Fruit fly (Drosophila melanogaster) whole organism, embryonic: ENCODE measurements around the gene yrt.

ENCODE experiments used
- B-H1 ChIP-seq: fragments of 200-800 bp; sonication (Bioruptor generic); IDR thresholded peaks from 3 replicates; pipeline ENCODE4 v1.3.6; 2022; ENCODE audit warnings: missing biosample characterization, missing genetic modification characterization
- CG10431 ChIP-seq: fragments of 200-800 bp; sonication (Bioruptor generic); optimal IDR thresholded peaks from 3 replicates; lab custom pipeline; 2018; ENCODE audit warnings: missing biosample characterization, mild to moderate bottlenecking, missing genetic modification characterization
- CG10543 ChIP-seq: fragments of 200-800 bp; sonication (Bioruptor generic); optimal IDR thresholded peaks from 3 replicates; lab custom pipeline; 2017; ENCODE audit warnings: missing biosample characterization, mild to moderate bottlenecking, missing genetic modification characterization, moderate library complexity
- CG10979 ChIP-seq: fragments of 200-800 bp; sonication (Bioruptor generic); optimal IDR thresholded peaks from 2 replicates; lab custom pipeline; 2018; ENCODE audit warnings: missing biosample characterization, mild to moderate bottlenecking, missing genetic modification characterization, moderate library complexity
- CG11504 ChIP-seq: fragments of 200-800 bp; sonication (Bioruptor generic); optimal IDR thresholded peaks from 3 replicates; lab custom pipeline; 2019; ENCODE audit warnings: missing biosample characterization, mild to moderate bottlenecking, missing genetic modification characterization, moderate library complexity
- CG11696 ChIP-seq: fragments of 200-800 bp; sonication (Bioruptor generic); IDR thresholded peaks from 2 replicates; pipeline ENCODE4 v1.3.6; 2022; ENCODE audit warnings: missing biosample characterization, missing genetic modification characterization
- CG12155 ChIP-seq: fragments of 200-800 bp; sonication (Bioruptor generic); optimal IDR thresholded peaks from 3 replicates; lab custom pipeline; 2016; ENCODE audit warnings: missing biosample characterization, missing genetic modification characterization
- CG12236 ChIP-seq: fragments of 200-800 bp; sonication (Bioruptor generic); optimal IDR thresholded peaks from 2 replicates; lab custom pipeline; 2016; ENCODE audit warnings: missing biosample characterization, missing genetic modification characterization
- CG12391 ChIP-seq: fragments of 200-800 bp; sonication (Bioruptor generic); optimal IDR thresholded peaks from 3 replicates; lab custom pipeline; 2018; ENCODE audit warnings: missing biosample characterization, mild to moderate bottlenecking, missing genetic modification characterization, moderate library complexity
- CG13123 ChIP-seq: fragments of 200-800 bp; sonication (Bioruptor generic); optimal IDR thresholded peaks from 2 replicates; lab custom pipeline; 2016; ENCODE audit warnings: missing biosample characterization, missing genetic modification characterization
- CG13287 ChIP-seq: fragments of 200-800 bp; sonication (Bioruptor generic); IDR thresholded peaks from 2 replicates; pipeline ENCODE4 v1.3.6; 2022; ENCODE audit warnings: missing biosample characterization, missing genetic modification characterization; ENCODE audit not compliant: partially characterized antibody
- CG13296 ChIP-seq: fragments of 200-800 bp; sonication (Bioruptor generic); optimal IDR thresholded peaks from 3 replicates; lab custom pipeline; 2018; ENCODE audit warnings: missing biosample characterization, mild to moderate bottlenecking, missing genetic modification characterization
- CG15011 ChIP-seq: fragments of 200-800 bp; sonication (Bioruptor generic); optimal IDR thresholded peaks from 3 replicates; lab custom pipeline; 2018; ENCODE audit warnings: missing biosample characterization, mild to moderate bottlenecking, missing genetic modification characterization
- CG15073 ChIP-seq: fragments of 200-800 bp; sonication (Bioruptor generic); optimal IDR thresholded peaks from 2 replicates; lab custom pipeline; 2016; ENCODE audit warnings: missing biosample characterization, missing genetic modification characterization
- CG1603 ChIP-seq: fragments of 200-800 bp; sonication (Bioruptor generic); optimal IDR thresholded peaks from 2 replicates; lab custom pipeline; 2019; ENCODE audit warnings: missing biosample characterization, mild to moderate bottlenecking, missing genetic modification characterization, moderate library complexity
- CG17359 ChIP-seq: fragments of 200-800 bp; sonication (Bioruptor generic); optimal IDR thresholded peaks from 3 replicates; lab custom pipeline; 2018; ENCODE audit warnings: missing biosample characterization, mild to moderate bottlenecking, missing genetic modification characterization, moderate library complexity
- CG18764 ChIP-seq: fragments of 200-800 bp; sonication (Bioruptor generic); optimal IDR thresholded peaks from 3 replicates; lab custom pipeline; 2016; ENCODE audit warnings: missing biosample characterization, missing genetic modification characterization
- CG2120 ChIP-seq: fragments of 200-800 bp; sonication (Bioruptor generic); optimal IDR thresholded peaks from 3 replicates; lab custom pipeline; 2016; ENCODE audit warnings: missing biosample characterization, missing genetic modification characterization
- CG4404 ChIP-seq: fragments of 200-800 bp; sonication (Bioruptor generic); IDR thresholded peaks from 2 replicates; pipeline ENCODE4 v1.3.6; 2022; ENCODE audit warnings: missing biosample characterization, missing genetic modification characterization
- CG4617 ChIP-seq: fragments of 200-800 bp; sonication (Bioruptor generic); optimal IDR thresholded peaks from 3 replicates; lab custom pipeline; 2016; ENCODE audit warnings: missing biosample characterization, missing genetic modification characterization, borderline replicate concordance
- CG4707 ChIP-seq: fragments of 200-800 bp; sonication (Bioruptor generic); optimal IDR thresholded peaks from 2 replicates; lab custom pipeline; 2018; ENCODE audit warnings: missing biosample characterization, mild to moderate bottlenecking, missing genetic modification characterization, moderate library complexity
- CG7271 ChIP-seq: fragments of 200-800 bp; sonication (Bioruptor generic); optimal IDR thresholded peaks from 2 replicates; lab custom pipeline; 2018; ENCODE audit warnings: missing biosample characterization, mild to moderate bottlenecking, missing genetic modification characterization, moderate library complexity
- CG7745 ChIP-seq: fragments of 200-800 bp; sonication (Bioruptor generic); optimal IDR thresholded peaks from 2 replicates; lab custom pipeline; 2018; ENCODE audit warnings: missing biosample characterization, mild to moderate bottlenecking, missing genetic modification characterization, moderate library complexity
- CG7839 ChIP-seq: fragments of 200-800 bp; sonication (Bioruptor generic); optimal IDR thresholded peaks from 3 replicates; lab custom pipeline; 2018; ENCODE audit warnings: missing biosample characterization, mild to moderate bottlenecking, missing genetic modification characterization, moderate library complexity
- CG8290 ChIP-seq, 3 experiments: fragments of 200-800 bp; sonication (Bioruptor generic); optimal IDR thresholded peaks; 2 replicates each; lab custom pipeline; 2016 to 2019; ENCODE audit warnings: missing biosample characterization in 3 of 3, missing genetic modification characterization in 3 of 3, mild to moderate bottlenecking in 2 of 3, moderate library complexity in 1 of 3
- CG9609 ChIP-seq: fragments of 200-800 bp; sonication (Bioruptor generic); optimal IDR thresholded peaks from 3 replicates; lab custom pipeline; 2016; ENCODE audit warnings: missing biosample characterization, missing genetic modification characterization
- CG9876 ChIP-seq: fragments of 200-800 bp; sonication (Bioruptor generic); optimal IDR thresholded peaks from 2 replicates; lab custom pipeline; 2016; ENCODE audit warnings: missing biosample characterization, missing genetic modification characterization
- Dfd ChIP-seq, 2 experiments: fragments of >200 bp; optimal IDR thresholded peaks; 2 replicates each; lab custom pipeline; 2017; ENCODE audit warnings: missing biosample characterization in 2 of 2, missing genetic modification characterization in 2 of 2
- Dll ChIP-seq: fragments of 200-800 bp; sonication (Bioruptor generic); IDR thresholded peaks from 4 replicates; pipeline ENCODE4 v1.3.6; 2022; ENCODE audit warnings: missing biosample characterization, missing genetic modification characterization; ENCODE audit not compliant: partially characterized antibody
- Dref ChIP-seq: fragments of 200-800 bp; sonication (Bioruptor generic); IDR thresholded peaks from 2 replicates; pipeline ENCODE4 v1.3.6; 2022; ENCODE audit warnings: missing biosample characterization, missing genetic modification characterization
- ERR ChIP-seq: fragments of 200-800 bp; sonication (Bioruptor generic); optimal IDR thresholded peaks from 2 replicates; lab custom pipeline; 2016; ENCODE audit warnings: missing biosample characterization, missing genetic modification characterization
- H2.0 ChIP-seq: fragments of 200-800 bp; sonication (Bioruptor generic); IDR thresholded peaks from 2 replicates; pipeline ENCODE4 v1.3.6; 2022; ENCODE audit warnings: missing biosample characterization, missing genetic modification characterization
- HLHmδ ChIP-seq: fragments of 200-800 bp; sonication (Bioruptor generic); optimal IDR thresholded peaks from 2 replicates; lab custom pipeline; 2018; ENCODE audit warnings: missing biosample characterization, mild to moderate bottlenecking, missing genetic modification characterization, moderate library complexity
- HmgZ ChIP-seq: fragments of 200-800 bp; sonication (Bioruptor generic); optimal IDR thresholded peaks from 2 replicates; lab custom pipeline; 2018; ENCODE audit warnings: missing biosample characterization, mild to moderate bottlenecking, missing genetic modification characterization
- Myb ChIP-seq: fragments of 200-800 bp; sonication (Bioruptor generic); optimal IDR thresholded peaks from 2 replicates; lab custom pipeline; 2016; ENCODE audit warnings: missing biosample characterization, missing genetic modification characterization
- Trl ChIP-seq, 3 experiments: fragments of >200 bp in 2 of 3; fragments of 200-800 bp in 1 of 3; sonication (Bioruptor generic) in 1 of 3; optimal IDR thresholded peaks; 2 replicates in 1 of 3; 3 replicates in 2 of 3; lab custom pipeline; 2016 to 2017; ENCODE audit warnings: missing biosample characterization in 1 of 3, missing genetic modification characterization in 1 of 3
- abd-A ChIP-seq: fragments of 200-800 bp; sonication (Bioruptor generic); optimal IDR thresholded peaks from 3 replicates; lab custom pipeline; 2019; ENCODE audit warnings: missing biosample characterization, mild to moderate bottlenecking, missing genetic modification characterization, moderate library complexity
- aop ChIP-seq: fragments of 200-800 bp; sonication (Bioruptor generic); IDR thresholded peaks from 2 replicates; pipeline ENCODE4 v1.3.6; 2022; ENCODE audit warnings: missing biosample characterization, missing genetic modification characterization
- ap ChIP-seq: fragments of 200-800 bp; sonication (Bioruptor generic); IDR thresholded peaks from 2 replicates; pipeline ENCODE4 v1.3.6; 2022; ENCODE audit warnings: missing biosample characterization, missing genetic modification characterization
- ash1 ChIP-seq: fragments of 200-800 bp; sonication (Bioruptor generic); optimal IDR thresholded peaks from 2 replicates; lab custom pipeline; 2018; ENCODE audit warnings: missing biosample characterization, mild to moderate bottlenecking, missing genetic modification characterization
- cwo ChIP-seq: fragments of 200-800 bp; sonication (Bioruptor generic); optimal IDR thresholded peaks from 3 replicates; lab custom pipeline; 2017; ENCODE audit warnings: missing biosample characterization, missing genetic modification characterization, mild to moderate bottlenecking, moderate library complexity, missing genetic modification reagents
- emc ChIP-seq: fragments of 200-800 bp; sonication (Bioruptor generic); optimal IDR thresholded peaks from 2 replicates; lab custom pipeline; 2016; ENCODE audit warnings: missing biosample characterization, missing genetic modification characterization
- grau ChIP-seq: fragments of 200-800 bp; optimal IDR thresholded peaks from 3 replicates; lab custom pipeline; 2019; ENCODE audit warnings: missing biosample characterization, mild to moderate bottlenecking, missing genetic modification characterization, moderate library complexity
- hbn ChIP-seq: fragments of 200-800 bp; sonication (Bioruptor generic); IDR thresholded peaks from 2 replicates; pipeline ENCODE4 v1.3.6; 2022; ENCODE audit warnings: missing biosample characterization, missing genetic modification characterization; ENCODE audit not compliant: partially characterized antibody
- pfk ChIP-seq: fragments of 200-800 bp; sonication (Bioruptor generic); optimal IDR thresholded peaks from 2 replicates; lab custom pipeline; 2018; ENCODE audit warnings: missing biosample characterization, mild to moderate bottlenecking, missing genetic modification characterization, moderate library complexity
- pnt ChIP-seq: fragments of 200-800 bp; sonication (Bioruptor generic); optimal IDR thresholded peaks from 3 replicates; lab custom pipeline; 2016; ENCODE audit warnings: missing biosample characterization, missing genetic modification characterization
- slbo ChIP-seq: fragments of 200-800 bp; sonication (Bioruptor generic); IDR thresholded peaks from 2 replicates; pipeline ENCODE4 v1.3.6; 2022; ENCODE audit warnings: missing biosample characterization, missing genetic modification characterization
- slp2 ChIP-seq: fragments of 200-800 bp; sonication (Bioruptor generic); optimal IDR thresholded peaks from 2 replicates; lab custom pipeline; 2016; ENCODE audit warnings: missing biosample characterization, missing genetic modification characterization
- vfl ChIP-seq: fragments of 200-800 bp; sonication (Bioruptor generic); optimal IDR thresholded peaks from 2 replicates; lab custom pipeline; 2016; ENCODE audit warnings: missing biosample characterization, missing genetic modification characterization
- vnd ChIP-seq: fragments of 200-800 bp; sonication (Bioruptor generic); IDR thresholded peaks from 3 replicates; pipeline ENCODE4 v1.3.6; 2022; ENCODE audit warnings: missing biosample characterization, missing genetic modification characterization; ENCODE audit not compliant: partially characterized antibody

The yrt gene

dm6 chr3R:13403032-13403459 is 31.7 kb downstream of the yrt start, which contains the start of gene Dpm3 (continued):
- TF ChIP-seq CG1603 (tag; lab: Kevin White, UChicago) (peak; percentile 86), slp2 (GFP tag; lab: Kevin White, UChicago) (peak; percentile 22), CG7839 (tag; lab: Kevin White, UChicago) (peak; percentile 5), CG15011 (no peak), CG4707 (GFP tag; lab: Kevin White, UChicago) (no peak), CG8290 (GFP tag; optimal IDR thresholded peaks at IDR 0.05; lab: Kevin White, UChicago) (peak; percentile 72), CG8290 (tag; optimal IDR thresholded peaks at IDR 0.05; lab: Kevin White, UChicago) (no peak), B-H1 (no peak), CG7271 (tag; lab: Kevin White, UChicago) (no peak), CG4617 (GFP tag; lab: Kevin White, UChicago) (peak; percentile 60), CG12391 (peak; percentile 58), CG15073 (GFP tag; lab: Kevin White, UChicago) (no peak), Myb (peak; percentile 97), abd-A (tag; lab: Kevin White, UChicago) (peak; percentile 74), CG18764 (GFP tag; lab: Kevin White, UChicago) (no peak), CG12155 (GFP tag; lab: Kevin White, UChicago) (peak; percentile 7), emc (GFP tag; lab: Kevin White, UChicago) (no peak), CG13287 (GFP tag; lab: Robert Waterston, UW) (peak; percentile 97), CG10431 (GFP tag; lab: Kevin White, UChicago) (no peak), H2.0 (GFP tag; lab: Robert Waterston, UW) (no peak), hbn (GFP tag; lab: Robert Waterston, UW) (peak; percentile 94), ERR (GFP tag; lab: Kevin White, UChicago) (peak; percentile 2), CG9876 (GFP tag; lab: Kevin White, UChicago) (peak; percentile 57), Trl (optimal IDR thresholded peaks at IDR 0.05; lab: Kevin White, UChicago) (peak in 1 of 2 experiments; percentile 8), Trl (GFP tag; optimal IDR thresholded peaks at IDR 0.05; lab: Kevin White, UChicago) (peak; percentile 41), pnt (GFP tag; lab: Kevin White, UChicago) (peak; percentile 28), Dref (GFP tag; lab: Robert Waterston, UW) (peak; percentile 99), CG2120 (GFP tag; lab: Kevin White, UChicago) (peak; percentile 58), ash1 (no peak), vnd (GFP tag; lab: Robert Waterston, UW) (peak; percentile 89), aop (GFP tag; lab: Robert Waterston, UW) (no peak), cwo (no peak), CG9609 (peak; percentile 38), slbo (peak; percentile 70), CG11504 (tag; lab: Kevin White, UChicago) (peak; percentile 63), CG7745 (peak; percentile 9), CG10543 (GFP tag; lab: Kevin White, UChicago) (no peak), CG10979 (tag; lab: Kevin White, UChicago) (peak; percentile 15), Dll (GFP tag; lab: Robert Waterston, UW) (peak; percentile 97), HmgZ (tag; lab: Kevin White, UChicago) (peak; percentile 77), HLHmδ (GFP tag; lab: Kevin White, UChicago) (no peak), pfk (no peak), CG12236 (GFP tag; lab: Kevin White, UChicago) (peak; percentile 21), CG4404 (GFP tag; lab: Robert Waterston, UW) (no peak), CG11696 (GFP tag; lab: Robert Waterston, UW) (no peak), vfl (GFP tag; lab: Kevin White, UChicago) (no peak), ap (GFP tag; lab: Robert Waterston, UW) (no peak), grau (peak; percentile 21), CG17359 (tag; lab: Kevin White, UChicago) (no peak), CG13123 (GFP tag; lab: Kevin White, UChicago) (peak; percentile 38), CG13296 (GFP tag; lab: Kevin White, UChicago) (no peak), Dfd (GFP tag; optimal IDR thresholded peaks at IDR 0.05; lab: Kevin White, UChicago) (no peak)
